Fruit fly (Drosophila melanogaster) whole organism, embryonic: Measurements from ENCODE around the gene lili.
A peak's percentile ranks its signal among the peaks of the same experiment; 100 is the strongest.

Experiments used
- CG1024 ChIP-seq: fragments of 200-800 bp; sonication (Bioruptor generic); IDR thresholded peaks from 2 replicates; pipeline ENCODE4 v1.3.6; 2022; ENCODE audit warnings: missing biosample characterization, missing genetic modification characterization
- CG10654 ChIP-seq: fragments of 200-800 bp; sonication (Bioruptor generic); optimal IDR thresholded peaks from 2 replicates; lab custom pipeline; 2016; ENCODE audit warnings: missing biosample characterization, missing genetic modification characterization
- CG12659 ChIP-seq: fragments of 200-800 bp; sonication (Bioruptor generic); optimal IDR thresholded peaks from 3 replicates; lab custom pipeline; 2017; ENCODE audit warnings: mild to moderate bottlenecking, missing biosample characterization, missing genetic modification reagents, missing genetic modification characterization
- CG1647 ChIP-seq: fragments of 200-800 bp; sonication (Bioruptor generic); optimal IDR thresholded peaks from 3 replicates; lab custom pipeline; 2016; ENCODE audit warnings: missing biosample characterization, missing genetic modification characterization
- CG17361 ChIP-seq: fragments of 200-800 bp; sonication (Bioruptor generic); IDR thresholded peaks from 3 replicates; pipeline ENCODE4 v1.3.6; 2022; ENCODE audit warnings: missing biosample characterization, missing genetic modification characterization
- CG17568 ChIP-seq: fragments of 200-800 bp; sonication (Bioruptor generic); optimal IDR thresholded peaks from 2 replicates; lab custom pipeline; 2018; ENCODE audit warnings: missing biosample characterization, mild to moderate bottlenecking, missing genetic modification characterization, moderate library complexity
- CG17802 ChIP-seq: fragments of 200-800 bp; sonication (Bioruptor generic); optimal IDR thresholded peaks from 2 replicates; lab custom pipeline; 2018; ENCODE audit warnings: missing biosample characterization, mild to moderate bottlenecking, missing genetic modification characterization, moderate library complexity
- CG18262 ChIP-seq: fragments of 200-800 bp; optimal IDR thresholded peaks from 3 replicates; lab custom pipeline; 2019; ENCODE audit warnings: missing biosample characterization, mild to moderate bottlenecking, missing genetic modification characterization, moderate library complexity
- CG2120 ChIP-seq: fragments of 200-800 bp; sonication (Bioruptor generic); optimal IDR thresholded peaks from 3 replicates; lab custom pipeline; 2016; ENCODE audit warnings: missing biosample characterization, missing genetic modification characterization
- CG2678 ChIP-seq: fragments of 200-800 bp; sonication (Bioruptor generic); optimal IDR thresholded peaks from 3 replicates; lab custom pipeline; 2019; ENCODE audit warnings: missing biosample characterization, mild to moderate bottlenecking, missing genetic modification characterization, moderate library complexity
- CG2889 ChIP-seq: fragments of 200-800 bp; sonication (Bioruptor generic); IDR thresholded peaks from 3 replicates; pipeline ENCODE4 v1.3.6; 2022; ENCODE audit warnings: missing biosample characterization, missing genetic modification characterization
- CG32772 ChIP-seq: fragments of 200-800 bp; sonication (Bioruptor generic); IDR thresholded peaks from 2 replicates; pipeline ENCODE4 v1.3.6; 2022; ENCODE audit warnings: missing biosample characterization, missing genetic modification characterization
- CG3838 ChIP-seq: fragments of 200-800 bp; sonication (Bioruptor generic); optimal IDR thresholded peaks from 3 replicates; lab custom pipeline; 2016; ENCODE audit warnings: missing biosample characterization, missing genetic modification characterization
- CG4282 ChIP-seq: fragments of 200-800 bp; sonication (Bioruptor generic); optimal IDR thresholded peaks from 2 replicates; lab custom pipeline; 2016; ENCODE audit warnings: missing biosample characterization, missing genetic modification characterization
- CG4707 ChIP-seq: fragments of 200-800 bp; sonication (Bioruptor generic); optimal IDR thresholded peaks from 2 replicates; lab custom pipeline; 2018; ENCODE audit warnings: missing biosample characterization, mild to moderate bottlenecking, missing genetic modification characterization, moderate library complexity
- CG6254 ChIP-seq: fragments of 200-800 bp; sonication (Bioruptor generic); optimal IDR thresholded peaks from 3 replicates; lab custom pipeline; 2017; ENCODE audit warnings: mild to moderate bottlenecking, missing biosample characterization, missing genetic modification reagents, missing genetic modification characterization
- CG9727 ChIP-seq: fragments of 200-800 bp; sonication (Bioruptor generic); optimal IDR thresholded peaks from 3 replicates; lab custom pipeline; 2017; ENCODE audit warnings: missing biosample characterization, mild to moderate bottlenecking, missing genetic modification characterization
- CG9797 ChIP-seq: fragments of 200-800 bp; sonication (Bioruptor generic); optimal IDR thresholded peaks from 3 replicates; lab custom pipeline; 2018; ENCODE audit warnings: missing biosample characterization, mild to moderate bottlenecking, missing genetic modification characterization
- CHES-1-like ChIP-seq: fragments of 200-800 bp; sonication (Bioruptor generic); optimal IDR thresholded peaks from 2 replicates; lab custom pipeline; 2016; ENCODE audit warnings: missing biosample characterization, missing genetic modification characterization
- Chrac-16 ChIP-seq: fragments of 200-800 bp; sonication (Bioruptor generic); optimal IDR thresholded peaks from 3 replicates; lab custom pipeline; 2016; ENCODE audit warnings: missing biosample characterization, missing genetic modification characterization
- Dek ChIP-seq: fragments of 200-800 bp; sonication (Bioruptor generic); optimal IDR thresholded peaks from 3 replicates; lab custom pipeline; 2019; ENCODE audit warnings: missing biosample characterization, mild to moderate bottlenecking, missing genetic modification characterization, moderate library complexity
- Ets65A ChIP-seq: fragments of 200-800 bp; sonication (Bioruptor generic); peaks from one replicate; lab custom pipeline; 2016; ENCODE audit warnings: missing biosample characterization, missing genetic modification characterization
- H15 ChIP-seq: fragments of 200-800 bp; sonication (Bioruptor generic); IDR thresholded peaks from 3 replicates; pipeline ENCODE4 v1.3.6; 2022; ENCODE audit warnings: missing biosample characterization, missing genetic modification characterization
- Hsf ChIP-seq: fragments of 200-800 bp; sonication (Bioruptor generic); optimal IDR thresholded peaks from 3 replicates; lab custom pipeline; 2016; ENCODE audit warnings: missing biosample characterization, missing genetic modification characterization
- Lpt ChIP-seq: fragments of >200 bp; optimal IDR thresholded peaks from 2 replicates; lab custom pipeline; 2018; ENCODE audit warnings: missing biosample characterization, missing genetic modification characterization
- Poxn ChIP-seq: fragments of 200-800 bp; sonication (Bioruptor generic); IDR thresholded peaks from 2 replicates; pipeline ENCODE4 v1.3.6; 2022; ENCODE audit warnings: missing biosample characterization, missing genetic modification characterization
- ato ChIP-seq: fragments of 200-800 bp; sonication (Bioruptor generic); IDR thresholded peaks from 2 replicates; pipeline ENCODE4 v1.3.6; 2022; ENCODE audit warnings: missing biosample characterization, missing genetic modification characterization; ENCODE audit not compliant: partially characterized antibody
- br ChIP-seq: fragments of >200 bp; optimal IDR thresholded peaks from 2 replicates; lab custom pipeline; 2017
- corto ChIP-seq: fragments of 200-800 bp; sonication (Bioruptor generic); optimal IDR thresholded peaks from 2 replicates; lab custom pipeline; 2016; ENCODE audit warnings: missing biosample characterization, mild to moderate bottlenecking, missing genetic modification characterization, moderate library complexity
- crp ChIP-seq, 2 experiments: fragments of 200-800 bp; sonication (Bioruptor generic); optimal IDR thresholded peaks; 2 replicates in 1 of 2; 3 replicates in 1 of 2; lab custom pipeline; 2017; ENCODE audit warnings: missing biosample characterization in 2 of 2, missing genetic modification characterization in 2 of 2, mild to moderate bottlenecking in 1 of 2, moderate library complexity in 1 of 2
- dan ChIP-seq: fragments of 200-800 bp; sonication (Bioruptor generic); IDR thresholded peaks from 2 replicates; pipeline ENCODE4 v1.3.6; 2022; ENCODE audit warnings: missing biosample characterization, missing genetic modification characterization
- danr ChIP-seq: fragments of 200-800 bp; sonication (Bioruptor generic); IDR thresholded peaks from 2 replicates; pipeline ENCODE4 v1.3.6; 2022; ENCODE audit warnings: missing biosample characterization, missing genetic modification characterization
- dmrt11E ChIP-seq: fragments of 200-800 bp; sonication (Bioruptor generic); optimal IDR thresholded peaks from 3 replicates; lab custom pipeline; 2018; ENCODE audit warnings: missing biosample characterization, mild to moderate bottlenecking, missing genetic modification characterization, moderate library complexity
- fd3F ChIP-seq: fragments of 200-800 bp; sonication (Bioruptor generic); optimal IDR thresholded peaks from 2 replicates; lab custom pipeline; 2018; ENCODE audit warnings: missing biosample characterization, mild to moderate bottlenecking, missing genetic modification characterization, moderate library complexity
- grn ChIP-seq: fragments of 200-800 bp; sonication (Bioruptor generic); optimal IDR thresholded peaks from 3 replicates; lab custom pipeline; 2017; ENCODE audit warnings: missing biosample characterization, missing genetic modification characterization
- jing ChIP-seq: fragments of 200-800 bp; sonication (Bioruptor generic); optimal IDR thresholded peaks from 2 replicates; lab custom pipeline; 2018; ENCODE audit warnings: missing biosample characterization, mild to moderate bottlenecking, missing genetic modification characterization
- kah ChIP-seq: fragments of 200-800 bp; sonication (Bioruptor generic); optimal IDR thresholded peaks from 2 replicates; lab custom pipeline; 2018; ENCODE audit warnings: missing biosample characterization, mild to moderate bottlenecking, missing genetic modification characterization
- knrl ChIP-seq: fragments of 200-800 bp; sonication (Bioruptor generic); IDR thresholded peaks from 3 replicates; pipeline ENCODE4 v1.3.6; 2022; ENCODE audit warnings: missing biosample characterization, missing genetic modification characterization; ENCODE audit not compliant: partially characterized antibody
- pan ChIP-seq, 4 experiments: fragments of >200 bp in 3 of 4; fragments of 200-800 bp in 1 of 4; sonication (Bioruptor generic) in 1 of 4; optimal IDR thresholded peaks in 3 of 4; IDR thresholded peaks in 1 of 4; 2 replicates each; pipeline versions ENCODE4 v1.3.6 to Lab custom; 2017 to 2022; ENCODE audit warnings: missing biosample characterization in 2 of 4, missing genetic modification characterization in 2 of 4, mixed read lengths in 1 of 4
- pnt ChIP-seq: fragments of 200-800 bp; sonication (Bioruptor generic); optimal IDR thresholded peaks from 3 replicates; lab custom pipeline; 2016; ENCODE audit warnings: missing biosample characterization, missing genetic modification characterization
- ranshi ChIP-seq: fragments of 200-800 bp; sonication (Bioruptor generic); IDR thresholded peaks from 2 replicates; pipeline ENCODE4 v1.3.6; 2022; ENCODE audit warnings: missing biosample characterization, missing genetic modification characterization
- sob ChIP-seq: fragments of 200-800 bp; sonication (Bioruptor generic); IDR thresholded peaks from 2 replicates; pipeline ENCODE4 v1.3.6; 2022; ENCODE audit warnings: missing biosample characterization, missing genetic modification characterization
- trh ChIP-seq: fragments of 200-800 bp; sonication (Bioruptor generic); optimal IDR thresholded peaks from 2 replicates; lab custom pipeline; 2016; ENCODE audit warnings: missing biosample characterization, missing genetic modification characterization
- ttk ChIP-seq: fragments of 200-800 bp; sonication (Bioruptor generic); IDR thresholded peaks from 2 replicates; pipeline ENCODE4 v2.1.2; 2022; ENCODE audit warnings: missing biosample characterization, missing genetic modification characterization
- vvl ChIP-seq: fragments of 200-800 bp; sonication (Bioruptor generic); IDR thresholded peaks from 2 replicates; pipeline ENCODE4 v1.3.6; 2022; ENCODE audit warnings: missing biosample characterization, missing genetic modification characterization
- wdn ChIP-seq: fragments of 200-800 bp; sonication (Bioruptor generic); IDR thresholded peaks from 2 replicates; pipeline ENCODE4 v1.3.6; 2022; ENCODE audit warnings: missing biosample characterization, missing genetic modification characterization
- wor ChIP-seq: fragments of 200-800 bp; sonication (Bioruptor generic); IDR thresholded peaks from 2 replicates; pipeline ENCODE4 v1.3.6; 2022; ENCODE audit warnings: missing biosample characterization, missing genetic modification characterization
- zen2 ChIP-seq: fragments of 200-800 bp; sonication (Bioruptor generic); IDR thresholded peaks from 3 replicates; pipeline ENCODE4 v1.3.6; 2022; ENCODE audit warnings: missing biosample characterization, missing genetic modification characterization; ENCODE audit not compliant: partially characterized antibody

The lili gene

DNA sequence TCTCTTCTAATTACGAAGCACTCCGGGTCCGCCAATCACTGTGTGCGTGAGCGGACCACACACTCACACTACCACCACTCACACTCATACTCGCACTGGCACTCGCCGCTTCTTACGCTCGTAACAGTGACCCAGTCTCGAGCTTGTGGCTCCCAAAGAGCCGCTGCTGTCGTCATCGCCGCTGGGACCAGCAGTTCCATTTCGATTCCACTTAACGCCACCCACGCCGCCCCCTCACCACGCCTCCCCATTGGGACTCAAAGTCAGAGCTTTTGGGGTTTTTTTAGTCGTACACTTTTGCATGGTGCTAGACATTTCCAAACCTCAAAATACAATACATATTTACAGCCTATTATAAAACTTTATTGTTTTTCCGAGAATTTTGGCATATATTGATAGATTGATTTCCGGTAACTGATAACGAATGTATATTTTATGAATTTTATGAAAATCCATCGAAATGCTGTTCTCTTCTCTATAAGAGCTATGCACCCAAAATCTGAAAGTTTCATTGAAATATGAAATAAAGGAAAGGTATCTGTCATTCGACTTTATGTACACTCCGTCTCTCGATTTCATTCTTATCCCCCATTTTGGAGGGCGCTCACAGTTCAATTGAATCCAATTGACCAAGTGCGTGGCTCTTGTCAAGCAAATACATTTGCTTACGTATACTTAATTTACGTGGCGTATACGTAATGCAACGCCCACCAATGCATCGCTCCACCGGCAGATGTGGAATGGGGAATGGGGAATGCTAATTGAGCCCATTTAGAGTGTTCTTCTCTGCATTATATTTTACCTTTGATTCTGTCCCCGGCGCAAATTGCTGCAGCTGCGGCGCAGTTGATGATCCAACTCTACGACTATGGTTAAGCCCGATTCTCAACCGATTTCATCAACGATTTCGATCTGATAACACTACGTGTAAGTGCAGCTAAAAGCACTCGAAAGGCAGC, 42.3 kb downstream of the lili start, which contains the start of gene CG42331 (continued):
- TF ChIP-seq grn (GFP tag; lab: Kevin White, UChicago) (peak; percentile 2), Hsf (GFP tag; lab: Kevin White, UChicago) (peak; percentile 56), CG12659 (GFP tag; lab: Kevin White, UChicago) (peak; percentile 63), CG17802 (tag; lab: Kevin White, UChicago) (no peak), br (lab: Kevin White, UChicago) (no peak), fd3F (GFP tag; lab: Kevin White, UChicago) (peak; percentile 48), CG32772 (no peak), CG2889 (no peak), CG17568 (peak; percentile 8), CG17361 (GFP tag; lab: Robert Waterston, UW) (peak; percentile 69), CG9797 (GFP tag; lab: Kevin White, UChicago) (no peak), CG3838 (GFP tag; lab: Kevin White, UChicago) (no peak), danr (GFP tag; lab: Robert Waterston, UW) (no peak), Ets65A (GFP tag; lab: Kevin White, UChicago) (peak; percentile 64), zen2 (GFP tag; lab: Robert Waterston, UW) (0 out of 3 replicates have a peak, but pooled peaks have one; percentile 40), CG4707 (GFP tag; lab: Kevin White, UChicago) (no peak), CG2678 (tag; lab: Kevin White, UChicago) (peak; percentile 83), CG10654 (peak; percentile 12), CHES-1-like (GFP tag; lab: Kevin White, UChicago) (peak; percentile 17), Lpt (no peak), ttk (GFP tag; lab: Robert Waterston, UW) (peak; percentile 57), trh (GFP tag; lab: Kevin White, UChicago) (no peak), CG1024 (no peak), ato (GFP tag; lab: Robert Waterston, UW) (no peak), Poxn (no peak), pan (optimal IDR thresholded peaks at IDR 0.05; lab: Kevin White, UChicago) (no peak), pan (GFP tag; optimal IDR thresholded peaks at IDR 0.05 in 1 of 2, IDR thresholded peaks at IDR 0.05 in 1 of 2) (peak in 1 of 2 experiments; percentile 43), corto (no peak), dmrt11E (tag; lab: Kevin White, UChicago) (no peak), CG4282 (GFP tag; lab: Kevin White, UChicago) (no peak), vvl (GFP tag; lab: Robert Waterston, UW) (no peak), H15 (GFP tag; lab: Robert Waterston, UW) (peak; percentile 42; the same call in 1 of the 3 replicates), CG1647 (no peak), pnt (GFP tag; lab: Kevin White, UChicago) (peak; percentile 40), CG6254 (GFP tag; lab: Kevin White, UChicago) (no peak), wor (GFP tag; lab: Robert Waterston, UW) (0 out of 2 replicates have a peak, but pooled peaks have one; percentile 15), knrl (GFP tag; lab: Robert Waterston, UW) (no peak), sob (peak; percentile 28; the same call in 1 of the 2 replicates), Dek (tag; lab: Kevin White, UChicago) (peak; percentile 60), kah (GFP tag; lab: Kevin White, UChicago) (no peak), CG18262 (peak; percentile 55), CG9727 (GFP tag; lab: Kevin White, UChicago) (peak; percentile 55), CG2120 (peak; percentile 78), jing (peak; percentile 26), crp (GFP tag; optimal IDR thresholded peaks at IDR 0.05; lab: Kevin White, UChicago) (no peak), Chrac-16 (GFP tag; lab: Kevin White, UChicago) (peak; percentile 1), wdn (GFP tag; lab: Robert Waterston, UW) (no peak), ranshi (GFP tag; lab: Robert Waterston, UW) (peak; percentile 44; the same call in 1 of the 2 replicates), dan (GFP tag; lab: Robert Waterston, UW) (no peak)
